Fruit fly (Drosophila melanogaster) Kc167 (cell line): ENCODE data around the gene CG43732.

Experiments used
- Myc ChIP-seq: fragments of >200 bp; optimal IDR thresholded peaks from 2 replicates; lab custom pipeline; 2017; ENCODE audit warnings: missing external identifiers
- Sin3A ChIP-seq: fragments of >200 bp; optimal IDR thresholded peaks from 2 replicates; lab custom pipeline; 2018; ENCODE audit warnings: missing external identifiers
- h ChIP-seq: fragments of >200 bp; optimal IDR thresholded peaks from 3 replicates; lab custom pipeline; 2018; ENCODE audit warnings: missing external identifiers
- insv ChIP-seq: fragments of >200 bp; optimal IDR thresholded peaks from 3 replicates; lab custom pipeline; 2018; ENCODE audit warnings: missing external identifiers
- psq ChIP-seq: fragments of >200 bp; optimal IDR thresholded peaks from 2 replicates; lab custom pipeline; 2017; ENCODE audit warnings: missing external identifiers
- ttk ChIP-seq: sonication (Bioruptor generic); optimal IDR thresholded peaks from 2 replicates; lab custom pipeline; 2017; ENCODE audit warnings: missing external identifiers

The CG43732 gene

DNA sequence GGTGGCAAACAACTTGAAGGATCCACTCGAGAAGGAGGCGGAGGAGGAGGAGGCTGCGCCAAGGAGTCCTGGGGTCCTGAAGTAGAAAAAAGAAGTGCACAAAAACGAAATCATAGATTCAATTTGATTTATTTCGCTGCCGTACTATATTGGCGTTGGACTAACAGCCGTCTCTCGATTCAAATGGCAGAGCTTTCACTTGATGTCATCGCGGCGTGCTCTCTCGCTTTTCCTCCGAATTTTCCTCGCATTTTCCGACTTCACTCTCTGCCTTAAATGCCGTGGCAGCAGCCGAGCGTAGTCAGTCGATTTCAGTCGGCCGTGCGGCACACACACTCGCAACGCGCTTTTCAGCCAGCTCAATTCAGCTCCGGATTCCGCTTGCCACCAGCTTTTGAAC is at the start of gene CG43732:
CG43732 (plus strand) TSS at position 301 of the 400 bp plus-strand sequence.
- no peak for TF ChIP-seq insv
- no peak for TF ChIP-seq Myc (lab: Kevin White, UChicago)
- no peak for TF ChIP-seq h (lab: Kevin White, UChicago)
- TF ChIP-seq ttk = no peak
- TF ChIP-seq Sin3A (lab: Kevin White, UChicago) = no peak
- no peak for TF ChIP-seq psq (lab: Kevin White, UChicago)

DNA sequence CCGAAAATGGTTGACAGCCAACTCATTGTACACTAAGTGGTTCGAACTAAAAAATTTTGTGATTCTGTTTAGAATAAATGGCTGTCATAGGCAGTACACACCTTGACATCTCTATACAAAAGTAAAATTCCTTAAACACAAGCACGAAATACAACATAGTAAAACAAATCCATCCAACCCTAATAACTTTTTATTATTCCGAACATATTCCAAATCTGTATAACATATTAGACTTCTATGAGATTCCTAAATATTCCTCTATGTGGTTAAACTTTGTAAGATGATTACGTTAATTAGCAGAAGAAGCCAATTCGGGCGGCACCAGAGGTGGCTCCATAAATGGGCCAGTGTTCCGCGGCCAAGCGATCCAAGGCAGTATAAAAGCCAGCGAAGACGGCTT is 47.8 kb upstream of the CG43732 start, which contains the start of gene CG14294:
CG14294 (minus strand) TSS at position 101 of the 400 bp plus-strand sequence.
- TF ChIP-seq insv = no peak
- TF ChIP-seq Myc (lab: Kevin White, UChicago) = no peak
- TF ChIP-seq psq (lab: Kevin White, UChicago) = no peak
- TF ChIP-seq Sin3A (lab: Kevin White, UChicago) = no peak
- TF ChIP-seq ttk = no peak
- TF ChIP-seq h (lab: Kevin White, UChicago) = no peak

DNA sequence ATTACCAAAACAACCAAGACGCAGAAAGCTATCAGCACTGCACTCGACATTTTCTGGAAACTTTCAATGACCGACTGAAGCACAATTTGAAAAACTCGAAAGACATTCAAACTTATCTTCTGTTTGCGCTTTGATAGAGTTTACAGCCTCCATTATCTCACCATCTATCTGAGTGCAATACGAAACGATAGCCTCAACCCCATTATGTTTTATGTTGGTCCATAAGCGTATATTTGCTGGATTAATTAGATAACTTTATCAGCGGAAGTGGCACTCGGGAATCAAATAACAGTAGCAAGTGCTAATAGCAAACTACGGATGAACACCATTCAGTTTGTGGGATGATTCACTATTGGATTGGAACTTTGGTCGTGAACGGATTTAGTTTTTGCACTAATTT is 47.1 kb upstream of the CG43732 start, which contains the start of gene CG34284:
CG34284 (minus strand) TSS at position 76 of the 400 bp plus-strand sequence.
- TF ChIP-seq h (lab: Kevin White, UChicago) (no peak), ttk (no peak), insv (no peak), Myc (lab: Kevin White, UChicago) (no peak), psq (lab: Kevin White, UChicago) (no peak), Sin3A (lab: Kevin White, UChicago) (no peak)

- no peak for TF ChIP-seq psq (lab: Kevin White, UChicago)
- TF ChIP-seq ttk = no peak
- no peak for TF ChIP-seq h (lab: Kevin White, UChicago)
- TF ChIP-seq Sin3A (lab: Kevin White, UChicago) = no peak
These were observed 44.5 kb upstream of the CG43732 start, which contains the start of gene CG14292 for dm6 chr3R:18905555-18905920. Gene CG14292, minus strand, starts transcription at chr3R:18905655.

- TF ChIP-seq Myc (lab: Kevin White, UChicago) (no peak), h (lab: Kevin White, UChicago) (no peak), Sin3A (lab: Kevin White, UChicago) (no peak), insv (no peak), ttk (no peak), psq (lab: Kevin White, UChicago) (no peak)
These were observed 43.8 kb upstream of the CG43732 start, which contains the start of gene EndoA for dm6 chr3R:18905921-18906878. Gene EndoA, plus strand, starts transcription at chr3R:18906609.

DNA sequence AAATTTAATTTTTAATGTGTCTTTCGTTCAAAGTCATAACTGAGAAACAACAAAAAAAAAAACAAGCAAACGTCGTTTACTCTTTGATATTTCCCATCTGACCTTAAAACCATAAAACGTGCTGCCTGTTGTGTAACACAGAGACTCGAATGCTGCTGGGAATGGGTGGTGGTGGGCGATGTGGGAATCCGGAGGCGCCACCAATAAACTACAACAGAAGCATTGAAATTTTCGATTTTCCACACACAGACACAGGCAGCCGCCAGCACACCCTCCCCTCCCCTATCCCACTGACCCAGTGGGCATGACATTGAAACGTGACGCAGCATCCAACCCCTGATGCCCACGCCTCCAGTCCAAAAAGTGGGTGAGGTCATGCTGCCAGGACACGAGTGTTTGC is 39.7 kb upstream of the CG43732 start:
- no peak for TF ChIP-seq h (lab: Kevin White, UChicago)
- TF ChIP-seq Sin3A (lab: Kevin White, UChicago) = no peak
- TF ChIP-seq Myc (lab: Kevin White, UChicago) = no peak
- no peak for TF ChIP-seq psq (lab: Kevin White, UChicago)
- no peak for TF ChIP-seq insv
- TF ChIP-seq ttk = no peak

- TF ChIP-seq psq (lab: Kevin White, UChicago) (no peak), ttk (no peak), insv (no peak), Myc (lab: Kevin White, UChicago) (no peak), h (lab: Kevin White, UChicago) (no peak)
These were observed 39.1 kb upstream of the CG43732 start for dm6 chr3R:18910923-18911322.

DNA sequence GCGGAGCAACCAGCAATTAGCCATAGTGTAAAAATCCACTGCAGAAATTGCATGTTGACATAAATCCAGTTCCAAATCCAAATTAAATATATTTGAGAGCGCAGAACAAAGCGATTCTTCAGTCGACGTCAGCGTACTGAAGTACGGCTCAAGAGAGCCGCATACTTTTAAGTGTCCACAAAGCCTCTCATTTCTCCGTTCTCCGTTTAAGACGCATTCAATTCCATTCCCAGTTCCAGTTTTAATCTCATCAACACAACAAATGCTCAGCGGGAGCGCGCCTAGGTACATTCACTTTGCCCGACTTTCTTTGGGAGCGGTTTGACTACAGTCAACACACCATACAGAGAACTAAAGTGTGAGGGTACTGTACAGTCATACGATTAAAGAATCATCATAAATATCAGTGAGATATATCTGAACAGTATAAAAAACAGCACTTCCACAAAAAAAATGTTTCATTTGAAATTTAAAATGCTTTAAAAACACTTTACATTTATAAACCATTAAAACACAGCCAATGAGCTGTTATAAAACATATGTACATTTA is 37.1 kb upstream of the CG43732 start, which contains the start of gene Sgsh:
Sgsh (minus strand) TSS at position 141 of the 550 bp plus-strand sequence.
- TF ChIP-seq ttk (no peak), h (lab: Kevin White, UChicago) (no peak), Sin3A (lab: Kevin White, UChicago) (no peak), psq (lab: Kevin White, UChicago) (no peak), Myc (lab: Kevin White, UChicago) (no peak), insv (no peak)

- TF ChIP-seq psq (lab: Kevin White, UChicago) (no peak), Sin3A (lab: Kevin White, UChicago) (no peak), Myc (lab: Kevin White, UChicago) (no peak), ttk (no peak), insv (no peak), h (lab: Kevin White, UChicago) (no peak)
These were observed 36.0 kb upstream of the CG43732 start for dm6 chr3R:18913856-18914593.

DNA sequence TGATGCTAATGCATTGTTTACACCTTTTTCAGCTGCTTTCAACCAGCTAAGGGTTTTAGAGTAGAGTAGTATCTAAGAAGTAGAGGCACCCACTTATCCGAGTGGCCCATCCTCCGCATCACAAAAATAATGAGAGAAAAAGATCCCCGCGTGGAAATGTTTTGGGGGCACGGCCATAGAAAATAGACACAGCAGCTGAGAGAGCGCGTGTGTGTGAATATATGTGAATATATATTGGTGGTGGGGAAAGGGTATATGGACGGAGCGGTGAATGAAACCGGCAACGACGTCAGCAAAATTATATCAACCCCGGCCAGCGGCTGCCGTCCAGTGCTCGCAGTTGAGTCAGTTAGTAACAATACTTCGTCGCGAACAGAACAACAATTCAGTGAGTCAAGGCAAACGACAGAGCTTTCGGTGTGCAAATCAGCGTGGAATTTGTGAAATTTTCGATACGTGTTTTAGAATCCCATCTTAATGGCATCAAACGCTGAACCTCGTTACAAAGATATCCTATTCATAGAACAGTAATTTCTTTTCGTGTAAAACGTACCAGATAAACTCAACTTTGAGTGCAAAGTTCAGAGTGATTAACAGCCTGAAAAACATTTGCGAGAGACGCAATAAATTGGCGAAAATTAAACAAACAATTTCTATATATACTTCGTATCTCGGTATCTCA is 35.3 kb upstream of the CG43732 start, which contains the start of gene Xrp1:
Xrp1 (plus strand) TSS at position 375 of the 682 bp plus-strand sequence.
- TF ChIP-seq psq (lab: Kevin White, UChicago) = no peak
- no peak for TF ChIP-seq h (lab: Kevin White, UChicago)
- no peak for TF ChIP-seq Myc (lab: Kevin White, UChicago)

DNA sequence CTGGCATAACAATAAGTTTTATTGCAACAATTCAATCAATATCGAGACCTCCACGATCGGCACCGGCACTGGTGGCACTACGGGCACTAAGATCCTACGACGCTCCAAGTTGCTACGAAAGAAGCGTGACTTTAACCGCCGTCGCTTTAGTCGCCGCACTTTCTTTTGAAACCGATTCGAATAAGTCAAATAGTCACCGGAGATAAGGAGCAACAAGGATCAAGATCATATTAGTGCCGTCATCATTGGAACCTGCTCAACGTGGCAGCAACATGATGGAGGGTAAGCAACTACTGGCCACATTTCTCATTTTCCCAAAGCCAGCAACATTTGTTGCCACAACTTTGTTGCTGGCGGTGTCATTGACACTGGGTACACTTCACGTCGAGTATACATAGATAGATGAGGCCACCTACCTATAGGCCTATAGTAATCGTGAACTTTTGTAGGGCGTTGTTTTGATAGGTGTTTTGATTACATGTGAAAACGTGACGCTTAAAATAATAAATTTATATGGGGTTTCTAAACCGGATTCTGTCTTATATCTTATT is 34.3 kb upstream of the CG43732 start:
- TF ChIP-seq Sin3A (lab: Kevin White, UChicago) (no peak), psq (lab: Kevin White, UChicago) (no peak), h (lab: Kevin White, UChicago) (no peak), insv (no peak), Myc (lab: Kevin White, UChicago) (no peak), ttk (no peak)
